Worm (Caenorhabditis elegans) whole organism, L3 larva: ENCODE data around the gene dnj-5.

Experiments used
- R02D3.7 ChIP-seq: fragments of 150-350 bp; optimal IDR thresholded peaks from 2 replicates; lab custom pipeline; 2014; ENCODE audit warnings: missing biosample characterization, missing genetic modification characterization
- aly-2 ChIP-seq: fragments of 150-350 bp; optimal IDR thresholded peaks from 2 replicates; lab custom pipeline; 2014; ENCODE audit warnings: missing biosample characterization, missing genetic modification characterization
- ama-1 ChIP-seq: fragments of 150-350 bp; optimal IDR thresholded peaks from 2 replicates; lab custom pipeline; 2018
- ceh-9 ChIP-seq: sonication (generic microtip); optimal IDR thresholded peaks from 2 replicates; lab custom pipeline; 2018; ENCODE audit warnings: missing biosample characterization, missing genetic modification characterization
- elt-3 ChIP-seq, 3 experiments: fragments of 150-350 bp in 1 of 3; sonication (generic microtip) in 2 of 3; optimal IDR thresholded peaks; 2 replicates in 2 of 3; 4 replicates in 1 of 3; lab custom pipeline; 2014 to 2017; ENCODE audit warnings: missing biosample characterization in 3 of 3, missing genetic modification characterization in 3 of 3
- lin-15B ChIP-seq: fragments of 150-350 bp; optimal IDR thresholded peaks from 2 replicates; lab custom pipeline; 2014; ENCODE audit warnings: missing biosample characterization, missing genetic modification characterization
- mdl-1 ChIP-seq: fragments of 150-350 bp; optimal IDR thresholded peaks from 2 replicates; lab custom pipeline; 2014; ENCODE audit warnings: missing biosample characterization, missing genetic modification characterization
- nfya-1 ChIP-seq: sonication (generic microtip); optimal IDR thresholded peaks from 2 replicates; lab custom pipeline; 2017; ENCODE audit warnings: missing genetic modification characterization, mild to moderate bottlenecking, missing compliant biosample characterization, antibody characterized with exemption, moderate library complexity; ENCODE audit not compliant: insufficient read depth
- nhr-12 ChIP-seq: fragments of 150-350 bp; optimal IDR thresholded peaks from 2 replicates; lab custom pipeline; 2014; ENCODE audit warnings: missing biosample characterization, missing genetic modification characterization
- nhr-76 ChIP-seq: fragments of 150-350 bp; sonication (generic microtip); optimal IDR thresholded peaks from 5 replicates; lab custom pipeline; 2014; ENCODE audit warnings: missing biosample characterization, missing genetic modification characterization

DNA sequence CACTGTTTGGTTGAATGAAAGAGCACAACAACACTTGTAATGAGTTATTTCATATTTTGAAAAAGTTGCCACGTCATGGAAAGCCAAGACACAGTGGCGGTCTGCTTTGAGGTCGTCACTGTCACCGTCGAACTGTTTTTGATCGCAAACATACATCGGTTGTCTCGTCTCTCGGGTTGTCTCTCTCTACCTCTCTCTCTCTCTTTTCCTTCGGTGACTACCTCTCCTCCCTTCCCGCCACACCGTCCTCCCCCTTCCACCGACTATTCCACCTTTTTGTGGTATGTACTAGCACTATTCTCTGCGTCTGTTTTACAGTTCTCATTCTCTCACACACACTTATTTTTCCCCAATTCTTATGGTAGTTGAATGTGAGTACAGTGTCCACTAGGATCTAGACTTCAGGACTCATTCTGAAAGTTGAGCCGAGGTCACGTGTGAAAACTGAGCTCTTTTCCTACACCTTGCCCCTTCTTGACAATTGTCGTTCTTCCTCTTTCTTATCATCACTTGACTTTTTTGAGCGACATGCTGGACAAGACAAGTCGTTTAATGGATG lies 24.2 kb downstream of the dnj-5 start:
- TF ChIP-seq nhr-76 (tag; lab: Kevin White, UChicago): no peak
- TF ChIP-seq mdl-1: no peak
- no peak for TF ChIP-seq elt-3 (tag; optimal IDR thresholded peaks at IDR 0.05; lab: Kevin White, UChicago)
- no peak for TF ChIP-seq lin-15B (tag; lab: Kevin White, UChicago)
- peak; percentile 6 for TF ChIP-seq nfya-1 (tag; lab: Kevin White, UChicago)
- no peak for TF ChIP-seq ama-1 (lab: Kevin White, UChicago)
- TF ChIP-seq nhr-12: no peak
- no peak for TF ChIP-seq R02D3.7
- no peak for TF ChIP-seq ceh-9 (tag; lab: Kevin White, UChicago)
- no peak for TF ChIP-seq aly-2
